Fruit fly (Drosophila melanogaster) whole organism, embryonic: ENCODE measurements around the gene CG33127.
A peak's percentile ranks its signal among the peaks of the same experiment; 100 is the strongest.

ENCODE experiments used
- Abd-B ChIP-seq: fragments of 200-800 bp; sonication (Bioruptor generic); optimal IDR thresholded peaks from 2 replicates; lab custom pipeline; 2018; ENCODE audit warnings: missing biosample characterization, mild to moderate bottlenecking, missing genetic modification characterization, moderate library complexity
- Aef1 ChIP-seq: fragments of 200-800 bp; sonication (Bioruptor generic); IDR thresholded peaks from 3 replicates; pipeline ENCODE4 v1.3.6; 2022; ENCODE audit warnings: missing biosample characterization, missing genetic modification characterization
- Atf-2 ChIP-seq: fragments of 200-800 bp; sonication (Bioruptor generic); optimal IDR thresholded peaks from 2 replicates; lab custom pipeline; 2016; ENCODE audit warnings: missing biosample characterization, missing genetic modification characterization
- BEAF-32 ChIP-seq: fragments of 200-800 bp; sonication (Bioruptor generic); optimal IDR thresholded peaks from 3 replicates; lab custom pipeline; 2017; ENCODE audit warnings: missing biosample characterization, missing genetic modification characterization, mild to moderate bottlenecking, moderate library complexity, missing genetic modification reagents
- Bteb2 ChIP-seq: fragments of 200-800 bp; sonication (Bioruptor generic); optimal IDR thresholded peaks from 2 replicates; lab custom pipeline; 2016; ENCODE audit warnings: missing biosample characterization, missing genetic modification characterization
- CG10431 ChIP-seq: fragments of 200-800 bp; sonication (Bioruptor generic); optimal IDR thresholded peaks from 3 replicates; lab custom pipeline; 2018; ENCODE audit warnings: missing biosample characterization, mild to moderate bottlenecking, missing genetic modification characterization
- CG11723 ChIP-seq: fragments of 200-800 bp; sonication (Bioruptor generic); optimal IDR thresholded peaks from 2 replicates; lab custom pipeline; 2017; ENCODE audit warnings: missing biosample characterization, mild to moderate bottlenecking, missing genetic modification characterization
- CG12659 ChIP-seq: fragments of 200-800 bp; sonication (Bioruptor generic); optimal IDR thresholded peaks from 3 replicates; lab custom pipeline; 2017; ENCODE audit warnings: mild to moderate bottlenecking, missing biosample characterization, missing genetic modification reagents, missing genetic modification characterization
- CG14860 ChIP-seq: fragments of 200-800 bp; sonication (Bioruptor generic); IDR thresholded peaks from 3 replicates; pipeline ENCODE4 v1.3.6; 2022; ENCODE audit warnings: missing biosample characterization, missing genetic modification characterization; ENCODE audit not compliant: partially characterized antibody
- CG15601 ChIP-seq: fragments of 200-800 bp; sonication (Bioruptor generic); optimal IDR thresholded peaks from 3 replicates; lab custom pipeline; 2019; ENCODE audit warnings: missing biosample characterization, mild to moderate bottlenecking, missing genetic modification characterization, moderate library complexity
- CG16779 ChIP-seq: fragments of 200-800 bp; sonication (Bioruptor generic); IDR thresholded peaks from 2 replicates; pipeline ENCODE4 v1.3.6; 2022; ENCODE audit warnings: missing biosample characterization, missing genetic modification characterization
- CG17361 ChIP-seq: fragments of 200-800 bp; sonication (Bioruptor generic); IDR thresholded peaks from 3 replicates; pipeline ENCODE4 v1.3.6; 2022; ENCODE audit warnings: missing biosample characterization, missing genetic modification characterization
- CG17802 ChIP-seq: fragments of 200-800 bp; sonication (Bioruptor generic); optimal IDR thresholded peaks from 2 replicates; lab custom pipeline; 2018; ENCODE audit warnings: missing biosample characterization, mild to moderate bottlenecking, missing genetic modification characterization, moderate library complexity
- CG2120 ChIP-seq: fragments of 200-800 bp; sonication (Bioruptor generic); optimal IDR thresholded peaks from 3 replicates; lab custom pipeline; 2016; ENCODE audit warnings: missing biosample characterization, missing genetic modification characterization
- CG3163 ChIP-seq: fragments of 200-800 bp; sonication (Bioruptor generic); optimal IDR thresholded peaks from 3 replicates; lab custom pipeline; 2016; ENCODE audit warnings: missing biosample characterization, missing genetic modification characterization
- CG4282 ChIP-seq: fragments of 200-800 bp; sonication (Bioruptor generic); optimal IDR thresholded peaks from 2 replicates; lab custom pipeline; 2016; ENCODE audit warnings: missing biosample characterization, missing genetic modification characterization
- CG4707 ChIP-seq: fragments of 200-800 bp; sonication (Bioruptor generic); optimal IDR thresholded peaks from 2 replicates; lab custom pipeline; 2018; ENCODE audit warnings: missing biosample characterization, mild to moderate bottlenecking, missing genetic modification characterization, moderate library complexity
- CG4854 ChIP-seq: fragments of 200-800 bp; sonication (Bioruptor generic); optimal IDR thresholded peaks from 2 replicates; lab custom pipeline; 2016; ENCODE audit warnings: missing biosample characterization, missing genetic modification characterization, inconsistent platforms
- CG6654 ChIP-seq: fragments of 200-800 bp; sonication (Bioruptor generic); optimal IDR thresholded peaks from 2 replicates; lab custom pipeline; 2017; ENCODE audit warnings: missing biosample characterization, mild to moderate bottlenecking, missing genetic modification characterization
- CG8924 ChIP-seq: fragments of 200-800 bp; optimal IDR thresholded peaks from 3 replicates; lab custom pipeline; 2019; ENCODE audit warnings: missing biosample characterization, mild to moderate bottlenecking, missing genetic modification characterization, moderate library complexity
- CG9932 ChIP-seq: fragments of 200-800 bp; sonication (Bioruptor generic); IDR thresholded peaks from 2 replicates; pipeline ENCODE4 v1.3.6; 2022; ENCODE audit warnings: missing biosample characterization, missing genetic modification characterization
- Fer1 ChIP-seq: fragments of 200-800 bp; sonication (Bioruptor generic); optimal IDR thresholded peaks from 2 replicates; lab custom pipeline; 2017; ENCODE audit warnings: missing biosample characterization, mild to moderate bottlenecking, missing genetic modification characterization
- Gug ChIP-seq: fragments of 200-800 bp; sonication (Bioruptor generic); IDR thresholded peaks from 4 replicates; pipeline ENCODE4 v1.3.6; 2022; ENCODE audit warnings: missing biosample characterization, missing genetic modification characterization
- HLH3B ChIP-seq: fragments of 200-800 bp; sonication (Bioruptor generic); IDR thresholded peaks from 2 replicates; pipeline ENCODE4 v1.3.6; 2022; ENCODE audit warnings: missing biosample characterization, missing genetic modification characterization
- Hr51 ChIP-seq, 2 experiments: fragments of 200-800 bp; sonication (Bioruptor generic); optimal IDR thresholded peaks; 2 replicates in 1 of 2; 3 replicates in 1 of 2; lab custom pipeline; 2016 to 2018; ENCODE audit warnings: missing biosample characterization in 2 of 2, missing genetic modification characterization in 2 of 2, mild to moderate bottlenecking in 1 of 2, moderate library complexity in 1 of 2
- Hsf ChIP-seq: fragments of 200-800 bp; sonication (Bioruptor generic); optimal IDR thresholded peaks from 3 replicates; lab custom pipeline; 2016; ENCODE audit warnings: missing biosample characterization, missing genetic modification characterization
- Meics ChIP-seq: fragments of 200-800 bp; sonication (Bioruptor generic); optimal IDR thresholded peaks from 2 replicates; lab custom pipeline; 2017; ENCODE audit warnings: missing biosample characterization, mild to moderate bottlenecking, missing genetic modification characterization
- Neu2 ChIP-seq: fragments of 200-800 bp; sonication (Bioruptor generic); optimal IDR thresholded peaks from 3 replicates; lab custom pipeline; 2016; ENCODE audit warnings: missing biosample characterization, missing genetic modification characterization, borderline replicate concordance
- Nf-YB ChIP-seq: fragments of 200-800 bp; sonication (Bioruptor generic); optimal IDR thresholded peaks from 3 replicates; lab custom pipeline; 2019; ENCODE audit warnings: missing biosample characterization, mild to moderate bottlenecking, missing genetic modification characterization, moderate library complexity
- Nf-YC ChIP-seq: fragments of 200-800 bp; optimal IDR thresholded peaks from 3 replicates; lab custom pipeline; 2019; ENCODE audit warnings: missing biosample characterization, mild to moderate bottlenecking, missing genetic modification characterization, moderate library complexity
- Spps ChIP-seq: fragments of 200-800 bp; sonication (Bioruptor generic); optimal IDR thresholded peaks from 2 replicates; lab custom pipeline; 2018; ENCODE audit warnings: missing biosample characterization, mild to moderate bottlenecking, missing genetic modification characterization
- Xrp1 ChIP-seq: fragments of 200-800 bp; sonication (Bioruptor generic); IDR thresholded peaks from 2 replicates; pipeline ENCODE4 v1.3.6; 2022; ENCODE audit warnings: missing biosample characterization, missing genetic modification characterization
- al ChIP-seq: fragments of 200-800 bp; sonication (Bioruptor generic); IDR thresholded peaks from 2 replicates; pipeline ENCODE4 v1.3.6; 2022; ENCODE audit warnings: missing biosample characterization, missing genetic modification characterization
- ase ChIP-seq: fragments of 200-800 bp; sonication (Bioruptor generic); IDR thresholded peaks from 3 replicates; pipeline ENCODE4 v1.3.6; 2022; ENCODE audit warnings: missing biosample characterization, missing genetic modification characterization
- br ChIP-seq: fragments of >200 bp; optimal IDR thresholded peaks from 2 replicates; lab custom pipeline; 2017
- cato ChIP-seq: fragments of 200-800 bp; sonication (Bioruptor generic); optimal IDR thresholded peaks from 2 replicates; lab custom pipeline; 2016; ENCODE audit warnings: missing biosample characterization, missing genetic modification characterization, borderline replicate concordance
- chinmo ChIP-seq: fragments of 200-800 bp; sonication (Bioruptor generic); IDR thresholded peaks from 4 replicates; pipeline ENCODE4 v1.3.6; 2022; ENCODE audit warnings: missing biosample characterization, missing genetic modification characterization; ENCODE audit not compliant: partially characterized antibody
- crc ChIP-seq: fragments of 200-800 bp; sonication (Bioruptor generic); optimal IDR thresholded peaks from 2 replicates; lab custom pipeline; 2016; ENCODE audit warnings: missing biosample characterization, missing genetic modification characterization
- dimm ChIP-seq: fragments of 200-800 bp; sonication (Bioruptor generic); IDR thresholded peaks from 2 replicates; pipeline ENCODE4 v1.3.6; 2022; ENCODE audit warnings: missing biosample characterization, missing genetic modification characterization
- eve ChIP-seq, 2 experiments: fragments of >200 bp; optimal IDR thresholded peaks; 2 replicates each; lab custom pipeline; 2017; ENCODE audit warnings: missing biosample characterization in 2 of 2, missing genetic modification characterization in 2 of 2
- grn ChIP-seq: fragments of 200-800 bp; sonication (Bioruptor generic); optimal IDR thresholded peaks from 3 replicates; lab custom pipeline; 2017; ENCODE audit warnings: missing biosample characterization, missing genetic modification characterization
- gro ChIP-seq: fragments of 200-800 bp; sonication (Bioruptor generic); optimal IDR thresholded peaks from 2 replicates; lab custom pipeline; 2016; ENCODE audit warnings: missing biosample characterization, missing genetic modification characterization
- insv ChIP-seq, 2 experiments: fragments of 200-800 bp; sonication (Bioruptor generic); optimal IDR thresholded peaks; 3 replicates each; lab custom pipeline; 2016 to 2018; ENCODE audit warnings: missing biosample characterization in 2 of 2, missing genetic modification characterization in 2 of 2
- lbe ChIP-seq: fragments of 200-800 bp; sonication (Bioruptor generic); optimal IDR thresholded peaks from 2 replicates; lab custom pipeline; 2016; ENCODE audit warnings: missing biosample characterization, mild to moderate bottlenecking, missing genetic modification characterization
- mirr ChIP-seq: fragments of 200-800 bp; sonication (Bioruptor generic); optimal IDR thresholded peaks from 3 replicates; lab custom pipeline; 2018; ENCODE audit warnings: missing biosample characterization, mild to moderate bottlenecking, missing genetic modification characterization
- seq ChIP-seq: fragments of 200-800 bp; sonication (Bioruptor generic); IDR thresholded peaks from 2 replicates; pipeline ENCODE4 v1.3.6; 2022; ENCODE audit warnings: missing biosample characterization, missing genetic modification characterization
- slbo ChIP-seq: fragments of 200-800 bp; sonication (Bioruptor generic); IDR thresholded peaks from 2 replicates; pipeline ENCODE4 v1.3.6; 2022; ENCODE audit warnings: missing biosample characterization, missing genetic modification characterization
- tgo ChIP-seq: fragments of 200-800 bp; sonication (Bioruptor generic); IDR thresholded peaks from 3 replicates; pipeline ENCODE4 v1.3.6; 2022; ENCODE audit warnings: missing biosample characterization, missing genetic modification characterization
- toy ChIP-seq: fragments of 200-800 bp; sonication (Bioruptor generic); IDR thresholded peaks from 2 replicates; pipeline ENCODE4 v1.3.6; 2022; ENCODE audit warnings: missing biosample characterization, missing genetic modification characterization
- wdn ChIP-seq: fragments of 200-800 bp; sonication (Bioruptor generic); IDR thresholded peaks from 2 replicates; pipeline ENCODE4 v1.3.6; 2022; ENCODE audit warnings: missing biosample characterization, missing genetic modification characterization
- wek ChIP-seq: fragments of 200-800 bp; sonication (Bioruptor generic); optimal IDR thresholded peaks from 3 replicates; lab custom pipeline; 2018; ENCODE audit warnings: missing biosample characterization, mild to moderate bottlenecking, missing genetic modification characterization, moderate library complexity

CG33127 gene

dm6 chr2L:286421-286820, 35.5 kb upstream of the CG33127 start (continued):
- TF ChIP-seq lbe, result peak; percentile 90
- peak; percentile 78 for TF ChIP-seq gro (GFP tag; lab: Kevin White, UChicago)
- TF ChIP-seq Aef1 (GFP tag; lab: Robert Waterston, UW), result peak; percentile 68
- peak; percentile 56; the same call in 1 of the 2 replicates for TF ChIP-seq wdn (GFP tag; lab: Robert Waterston, UW)
- TF ChIP-seq grn (GFP tag; lab: Kevin White, UChicago), result peak; percentile 58
- peak; percentile 36 for TF ChIP-seq CG11723
- no peak for TF ChIP-seq eve (GFP tag; optimal IDR thresholded peaks at IDR 0.05; lab: Kevin White, UChicago)
- TF ChIP-seq Fer1 (GFP tag; lab: Kevin White, UChicago), result peak; percentile 80
- TF ChIP-seq Xrp1, result peak; percentile 67
- TF ChIP-seq CG4282, result no peak
- TF ChIP-seq toy (GFP tag; lab: Robert Waterston, UW), result no peak
- no peak for TF ChIP-seq insv (GFP tag; optimal IDR thresholded peaks at IDR 0.05; lab: Kevin White, UChicago)
- peak; percentile 7 for TF ChIP-seq CG4707
- peak; percentile 55; the same call in 1 of the 2 replicates for TF ChIP-seq CG16779 (GFP tag; lab: Robert Waterston, UW)
- TF ChIP-seq CG15601 (tag; lab: Kevin White, UChicago), result no peak
- peak; percentile 61 for TF ChIP-seq HLH3B (GFP tag; lab: Robert Waterston, UW)
- no peak for TF ChIP-seq CG17361 (GFP tag; lab: Robert Waterston, UW)
- peak; percentile 28 for TF ChIP-seq Atf-2
- no peak for TF ChIP-seq br (lab: Kevin White, UChicago)
- no peak for TF ChIP-seq CG17802 (tag; lab: Kevin White, UChicago)
- TF ChIP-seq seq (GFP tag; lab: Robert Waterston, UW), result peak; percentile 64; the same call in 1 of the 2 replicates
- TF ChIP-seq CG4854 (GFP tag; lab: Kevin White, UChicago), result peak; percentile 6
- TF ChIP-seq tgo, result peak; percentile 69; the same call in 2 of the 3 replicates
- TF ChIP-seq BEAF-32 (GFP tag; lab: Kevin White, UChicago), result no peak
- peak; percentile 92 for TF ChIP-seq slbo
- no peak for TF ChIP-seq Abd-B
- no peak; the same call in 3 of the 4 replicates for TF ChIP-seq chinmo (GFP tag; lab: Robert Waterston, UW)
- TF ChIP-seq Hsf (GFP tag; lab: Kevin White, UChicago), result peak; percentile 66
- TF ChIP-seq CG8924, result peak; percentile 19
- no peak for TF ChIP-seq Nf-YC
- peak; percentile 55; the same call in 1 of the 2 replicates for TF ChIP-seq al (GFP tag; lab: Robert Waterston, UW)
- TF ChIP-seq Bteb2 (GFP tag; lab: Kevin White, UChicago), result peak; percentile 53
- peak; percentile 46 for TF ChIP-seq crc (GFP tag; lab: Kevin White, UChicago)
- TF ChIP-seq dimm (GFP tag; lab: Robert Waterston, UW), result no peak
- TF ChIP-seq Hr51 (GFP tag; optimal IDR thresholded peaks at IDR 0.05; lab: Kevin White, UChicago), result peak; percentile 1 to 44
- TF ChIP-seq Gug (GFP tag; lab: Robert Waterston, UW), result peak; percentile 84; the same call in 3 of the 4 replicates
- peak; percentile 29 for TF ChIP-seq CG12659 (GFP tag; lab: Kevin White, UChicago)
- TF ChIP-seq Neu2 (GFP tag; lab: Kevin White, UChicago), result no peak
- no peak for TF ChIP-seq Spps (tag; lab: Kevin White, UChicago)
- TF ChIP-seq wek (GFP tag; lab: Kevin White, UChicago), result no peak
- TF ChIP-seq CG6654 (GFP tag; lab: Kevin White, UChicago), result no peak
- peak; percentile 87 for TF ChIP-seq mirr
- TF ChIP-seq cato (GFP tag; lab: Kevin White, UChicago), result no peak
- peak; percentile 86 for TF ChIP-seq CG9932
- TF ChIP-seq CG2120 (GFP tag; lab: Kevin White, UChicago), result peak; percentile 90
- no peak for TF ChIP-seq CG14860
- TF ChIP-seq CG10431 (GFP tag; lab: Kevin White, UChicago), result no peak
- peak; percentile 70; the same call in 2 of the 3 replicates for TF ChIP-seq ase
- no peak for TF ChIP-seq Nf-YB (GFP tag; lab: Kevin White, UChicago)
- peak; percentile 31 for TF ChIP-seq CG3163 (GFP tag; lab: Kevin White, UChicago)
- TF ChIP-seq Meics (GFP tag; lab: Kevin White, UChicago), result peak; percentile 81
